Fruit fly (Drosophila melanogaster): ENCODE results near the gene zuc.

zuc gene

dm6 chr2L:12013741-12014393 lies 24.2 kb upstream of the zuc start (continued):
- peak; percentile 95 for TF ChIP-seq vri (GFP tag; optimal IDR thresholded peaks at IDR 0.05)
- TF ChIP-seq Ets21C (GFP tag; optimal IDR thresholded peaks at IDR 0.05): no peak
- no peak for TF ChIP-seq CG8319 (GFP tag; optimal IDR thresholded peaks at IDR 0.05)
- TF ChIP-seq Sox102F (GFP tag; optimal IDR thresholded peaks at IDR 0.05): no peak
- TF ChIP-seq Hr4 (GFP tag; optimal IDR thresholded peaks at IDR 0.05): no peak
- peak; percentile 18 for TF ChIP-seq CG3032 (tag; optimal IDR thresholded peaks at IDR 0.05)
- TF ChIP-seq svp (GFP tag): peak; percentile 98
- no peak for TF ChIP-seq dac (GFP tag; optimal IDR thresholded peaks at IDR 0.05)
- TF ChIP-seq Met (GFP tag; optimal IDR thresholded peaks at IDR 0.05): peak; percentile 69

- no peak for TF ChIP-seq CG4318 (GFP tag; optimal IDR thresholded peaks at IDR 0.05)
- TF ChIP-seq achi (GFP tag; optimal IDR thresholded peaks at IDR 0.05): peak; percentile 1
- no peak for TF ChIP-seq ss (GFP tag; optimal IDR thresholded peaks at IDR 0.05)
- TF ChIP-seq CG8119 (GFP tag; IDR thresholded peaks at IDR 0.05): no peak
- peak; percentile 16 for TF ChIP-seq Ets96B (tag; optimal IDR thresholded peaks at IDR 0.05)
- peak; percentile 52 for TF ChIP-seq pdm3 (GFP tag; optimal IDR thresholded peaks at IDR 0.05)
- TF ChIP-seq Gug (GFP tag; IDR thresholded peaks at IDR 0.05): no peak
- TF ChIP-seq CG11294 (GFP tag; IDR thresholded peaks at IDR 0.05): no peak
- TF ChIP-seq CG6808 (GFP tag; optimal IDR thresholded peaks at IDR 0.05): no peak
- no peak for TF ChIP-seq fd85E (GFP tag; optimal IDR thresholded peaks at IDR 0.05)
- no peak for TF ChIP-seq CG6792 (GFP tag; optimal IDR thresholded peaks at IDR 0.05)
- no peak for TF ChIP-seq fd59A (GFP tag; optimal IDR thresholded peaks at IDR 0.05)
- no peak for TF ChIP-seq Sox15 (GFP tag; optimal IDR thresholded peaks at IDR 0.05)
- TF ChIP-seq Lpt (GFP tag; optimal IDR thresholded peaks at IDR 0.05): no peak
- no peak for TF ChIP-seq Met (GFP tag; optimal IDR thresholded peaks at IDR 0.05)
- no peak for TF ChIP-seq CG11902 (GFP tag; optimal IDR thresholded peaks at IDR 0.05)
- no peak for TF ChIP-seq CG11762 (GFP tag; optimal IDR thresholded peaks at IDR 0.05; ENCODE audit: insufficient read depth)
- no peak for TF ChIP-seq fkh (GFP tag; optimal IDR thresholded peaks at IDR 0.05)
- no peak for TF ChIP-seq vri (GFP tag; optimal IDR thresholded peaks at IDR 0.05)
- TF ChIP-seq CG32006 (GFP tag; optimal IDR thresholded peaks at IDR 0.05): no peak
- TF ChIP-seq acj6 (GFP tag; optimal IDR thresholded peaks at IDR 0.05): peak; percentile 54
- peak; percentile 34 for TF ChIP-seq cyc (GFP tag; optimal IDR thresholded peaks at IDR 0.05)
- TF ChIP-seq svp (GFP tag): no peak
- peak; percentile 19 for TF ChIP-seq Sox14 (GFP tag; optimal IDR thresholded peaks at IDR 0.05)
- peak; percentile 45 for TF ChIP-seq CG10669 (GFP tag; optimal IDR thresholded peaks at IDR 0.05)
- no peak for TF ChIP-seq dsx (GFP tag; optimal IDR thresholded peaks at IDR 0.05; ENCODE audit: poor library complexity, severe bottlenecking)
- peak; percentile 85 for TF ChIP-seq Eip78C (GFP tag)
- no peak for TF ChIP-seq Hr38 (GFP tag; optimal IDR thresholded peaks at IDR 0.05)
- TF ChIP-seq CG34406 (GFP tag; optimal IDR thresholded peaks at IDR 0.05): no peak
- TF ChIP-seq CG6854 (GFP tag; optimal IDR thresholded peaks at IDR 0.05): no peak
- TF ChIP-seq Smox (GFP tag; optimal IDR thresholded peaks at IDR 0.05): peak; percentile 40
- TF ChIP-seq Eip75B (GFP tag; optimal IDR thresholded peaks at IDR 0.05): no peak
- no peak for TF ChIP-seq CG16779 (tag; optimal IDR thresholded peaks at IDR 0.05)
- TF ChIP-seq net (GFP tag; optimal IDR thresholded peaks at IDR 0.05): no peak
- TF ChIP-seq topi (GFP tag; optimal IDR thresholded peaks at IDR 0.05): peak; percentile 39
- TF ChIP-seq CG6276 (GFP tag; optimal IDR thresholded peaks at IDR 0.05): no peak
- no peak for TF ChIP-seq CG8632 (GFP tag; optimal IDR thresholded peaks at IDR 0.05)
- no peak for TF ChIP-seq spab (GFP tag; optimal IDR thresholded peaks at IDR 0.05)
- no peak for TF ChIP-seq eg (GFP tag; IDR thresholded peaks at IDR 0.05)
- peak; percentile 53 for TF ChIP-seq Hr39 (GFP tag; optimal IDR thresholded peaks at IDR 0.05)
- peak; percentile 32 for TF ChIP-seq CG1621 (tag; optimal IDR thresholded peaks at IDR 0.05)
- TF ChIP-seq CG3032 (tag; optimal IDR thresholded peaks at IDR 0.05): peak; percentile 17
- no peak for TF ChIP-seq CG7368 (GFP tag; optimal IDR thresholded peaks at IDR 0.05)
- TF ChIP-seq CG6163 (GFP tag; IDR thresholded peaks at IDR 0.05): peak; percentile 30; the same call in 2 of the 3 replicates
- TF ChIP-seq CG15336 (GFP tag; IDR thresholded peaks at IDR 0.05): no peak
Measured at dm6 chr2L:12013243-12013642, 23.6 kb upstream of the zuc start.

Data from whole organism, prepupa.